Worm (Caenorhabditis elegans) whole organism, L4 larva: ENCODE measurements around the gene Y43F8B.12.

Experiments
- ZK546.5 ChIP-seq, 2 experiments: sonication (generic microtip); optimal IDR thresholded peaks; 2 replicates each; lab custom pipeline; 2017; ENCODE audit warnings: missing biosample characterization in 2 of 2, missing genetic modification characterization in 2 of 2
- mdl-1 ChIP-seq, 2 experiments: fragments of 150-350 bp in 1 of 2; sonication (generic microtip) in 1 of 2; optimal IDR thresholded peaks; 2 replicates each; lab custom pipeline; 2014 to 2017; ENCODE audit warnings: missing biosample characterization in 2 of 2, missing genetic modification characterization in 2 of 2
- nhr-11 ChIP-seq: fragments of 150-350 bp; optimal IDR thresholded peaks from 2 replicates; lab custom pipeline; 2014; ENCODE audit warnings: missing biosample characterization, missing genetic modification characterization
- nhr-28 ChIP-seq: fragments of 150-350 bp; optimal IDR thresholded peaks from 2 replicates; lab custom pipeline; 2014; ENCODE audit warnings: missing biosample characterization, missing genetic modification characterization
- saeg-2 ChIP-seq: fragments of 200-800 bp; sonication (Bioruptor generic); IDR thresholded peaks from 2 replicates; pipeline ENCODE4 v1.3.6; 2022; ENCODE audit warnings: missing genetic modification reagents, missing genetic modification characterization, missing compliant biosample characterization
- snpc-4 ChIP-seq: fragments of 150-350 bp; optimal IDR thresholded peaks from 2 replicates; lab custom pipeline; 2014; ENCODE audit warnings: missing biosample characterization, missing genetic modification characterization
- zag-1 ChIP-seq: fragments of 150-350 bp; optimal IDR thresholded peaks from 2 replicates; lab custom pipeline; 2014; ENCODE audit warnings: missing biosample characterization, missing genetic modification characterization
- ztf-11 ChIP-seq: fragments of 150-350 bp; optimal IDR thresholded peaks from 2 replicates; lab custom pipeline; 2014; ENCODE audit warnings: missing biosample characterization, missing genetic modification characterization

- TF ChIP-seq nhr-28: no peak
- TF ChIP-seq mdl-1 (tag; optimal IDR thresholded peaks at IDR 0.05; lab: Kevin White, UChicago): no peak
- TF ChIP-seq snpc-4 (tag; lab: Kevin White, UChicago): no peak
- TF ChIP-seq ZK546.5 (tag; optimal IDR thresholded peaks at IDR 0.05; lab: Kevin White, UChicago): no peak
- no peak for TF ChIP-seq ztf-11 (tag; lab: Kevin White, UChicago)
- no peak for TF ChIP-seq nhr-11 (tag; lab: Kevin White, UChicago)
- TF ChIP-seq saeg-2 (GFP tag; lab: Robert Waterston, UW): no peak
- no peak for TF ChIP-seq zag-1 (tag; lab: Kevin White, UChicago)
Measured at ce11 chrV:19501389-19501788, 33.2 kb downstream of the Y43F8B.12 start.
